Fruit fly (Drosophila melanogaster) whole organism, wandering third instar larva: ENCODE results near the gene WDR79.

Experiments
- HLH106 ChIP-seq: fragments of 200-800 bp; optimal IDR thresholded peaks from 3 replicates; lab custom pipeline; 2019; ENCODE audit warnings: missing biosample characterization, mild to moderate bottlenecking, missing genetic modification characterization, moderate library complexity
- Jra ChIP-seq: sonication (Bioruptor generic); optimal IDR thresholded peaks from 2 replicates; lab custom pipeline; 2016; ENCODE audit warnings: missing biosample characterization, missing genetic modification characterization
- h ChIP-seq: fragments of 200-800 bp; sonication (Bioruptor generic); optimal IDR thresholded peaks from 3 replicates; lab custom pipeline; 2016; ENCODE audit warnings: missing biosample characterization, mild to moderate bottlenecking, missing genetic modification characterization

- TF ChIP-seq Jra (GFP tag; lab: Kevin White, UChicago) (no peak), HLH106 (no peak), h (GFP tag; lab: Kevin White, UChicago) (no peak)
Observed at dm6 chr2L:6176408-6176807, 48.8 kb upstream of the WDR79 start.
